Worm (Caenorhabditis elegans) whole organism, L1 larva: Measurements from ENCODE around the gene W01A11.7.

Source experiments
- C04F5.9 ChIP-seq: sonication (generic microtip); optimal IDR thresholded peaks from 2 replicates; lab custom pipeline; 2016; ENCODE audit warnings: missing genetic modification characterization, missing compliant biosample characterization
- C16A3.4 ChIP-seq: fragments of 150-350 bp; optimal IDR thresholded peaks from 2 replicates; lab custom pipeline; 2014; ENCODE audit warnings: missing biosample characterization, missing genetic modification characterization
- aha-1 ChIP-seq: fragments of 150-350 bp; optimal IDR thresholded peaks from 2 replicates; lab custom pipeline; 2014; ENCODE audit warnings: missing biosample characterization, missing genetic modification characterization
- blmp-1 ChIP-seq: fragments of 150-350 bp; optimal IDR thresholded peaks from 2 replicates; lab custom pipeline; 2014; ENCODE audit warnings: missing biosample characterization, missing genetic modification characterization
- ceh-8 ChIP-seq: fragments of 200-800 bp; sonication (Bioruptor generic); optimal IDR thresholded peaks from 2 replicates; lab custom pipeline; 2018; ENCODE audit warnings: mild to moderate bottlenecking, missing genetic modification characterization, moderate library complexity, missing compliant biosample characterization
- dpl-1 ChIP-seq, 3 experiments: fragments of 150-350 bp in 2 of 3; sonication (generic microtip) in 1 of 3; optimal IDR thresholded peaks; 2 replicates each; lab custom pipeline; 2014 to 2017; ENCODE audit warnings: missing biosample characterization in 3 of 3, missing genetic modification characterization in 3 of 3, missing genetic modification reagents in 3 of 3
- egl-27 ChIP-seq, 2 experiments: fragments of 150-350 bp in 1 of 2; sonication (generic microtip); optimal IDR thresholded peaks; 3 replicates each; lab custom pipeline; 2017 to 2018; ENCODE audit warnings: missing biosample characterization in 2 of 2, missing genetic modification characterization in 2 of 2, missing genetic modification reagents in 2 of 2
- fkh-4 ChIP-seq: sonication (generic microtip); optimal IDR thresholded peaks from 2 replicates; lab custom pipeline; 2016; ENCODE audit warnings: missing compliant biosample characterization, missing genetic modification characterization, borderline replicate concordance
- fos-1 ChIP-seq: fragments of 150-350 bp; optimal IDR thresholded peaks from 2 replicates; lab custom pipeline; 2014; ENCODE audit warnings: missing biosample characterization, missing genetic modification characterization
- grh-1 ChIP-seq: fragments of 200-800 bp; sonication (Bioruptor generic); IDR thresholded peaks from 2 replicates; pipeline ENCODE4 v1.3.6; 2022; ENCODE audit warnings: missing genetic modification reagents, missing genetic modification characterization, missing compliant biosample characterization
- hlh-17 ChIP-seq: fragments of 200-800 bp; sonication (Bioruptor generic); optimal IDR thresholded peaks from 2 replicates; lab custom pipeline; 2018; ENCODE audit warnings: missing genetic modification characterization, mild to moderate bottlenecking, missing compliant biosample characterization, moderate library complexity, borderline replicate concordance
- hlh-4 ChIP-seq: sonication (generic microtip); optimal IDR thresholded peaks from 2 replicates; lab custom pipeline; 2016; ENCODE audit warnings: mild to moderate bottlenecking, missing genetic modification characterization, missing compliant biosample characterization
- hpl-2 ChIP-seq: fragments of 150-350 bp; optimal IDR thresholded peaks from 2 replicates; lab custom pipeline; 2014; ENCODE audit warnings: missing biosample characterization, missing genetic modification reagents, missing genetic modification characterization
- lin-14 ChIP-seq: fragments of 200-800 bp; sonication (Bioruptor generic); optimal IDR thresholded peaks from 2 replicates; lab custom pipeline; 2018; ENCODE audit warnings: mild to moderate bottlenecking, missing genetic modification characterization, moderate library complexity, missing compliant biosample characterization
- mdl-1 ChIP-seq, 2 experiments: fragments of 150-350 bp; optimal IDR thresholded peaks; 2 replicates each; lab custom pipeline; 2014 to 2017; ENCODE audit warnings: missing biosample characterization in 2 of 2, missing genetic modification characterization in 2 of 2, inconsistent platforms in 1 of 2
- nhr-12 ChIP-seq: sonication (generic microtip); optimal IDR thresholded peaks from 2 replicates; lab custom pipeline; 2017; ENCODE audit warnings: missing biosample characterization, missing genetic modification characterization
- nhr-19 ChIP-seq: fragments of 200-800 bp; sonication (Bioruptor generic); conservative IDR thresholded peaks from 2 replicates; pipeline ENCODE4 v1.3.6; 2022; ENCODE audit warnings: missing genetic modification characterization, missing compliant biosample characterization
- nhr-20 ChIP-seq: sonication (generic microtip); optimal IDR thresholded peaks from 2 replicates; lab custom pipeline; 2016; ENCODE audit warnings: mild to moderate bottlenecking, missing genetic modification characterization, missing compliant biosample characterization
- nhr-237 ChIP-seq: fragments of 150-350 bp; optimal IDR thresholded peaks from 2 replicates; lab custom pipeline; 2014; ENCODE audit warnings: missing biosample characterization, missing genetic modification characterization
- nhr-47 ChIP-seq: sonication (generic microtip); optimal IDR thresholded peaks from 2 replicates; lab custom pipeline; 2016; ENCODE audit warnings: mild to moderate bottlenecking, missing genetic modification characterization, moderate library complexity, missing compliant biosample characterization
- nhr-76 ChIP-seq: sonication (generic microtip); optimal IDR thresholded peaks from 2 replicates; lab custom pipeline; 2017; ENCODE audit warnings: missing biosample characterization, missing genetic modification characterization
- nhr-77 ChIP-seq: fragments of 150-350 bp; optimal IDR thresholded peaks from 2 replicates; lab custom pipeline; 2014; ENCODE audit warnings: missing biosample characterization, missing genetic modification characterization
- nhr-84 ChIP-seq: sonication (generic microtip); optimal IDR thresholded peaks from 2 replicates; lab custom pipeline; 2017; ENCODE audit warnings: missing biosample characterization, missing genetic modification characterization
- nhr-85 ChIP-seq: sonication (generic microtip); peaks from one replicate; lab custom pipeline; 2016; ENCODE audit warnings: missing genetic modification characterization, inconsistent platforms, missing compliant biosample characterization
- nhr-90 ChIP-seq: sonication (generic microtip); optimal IDR thresholded peaks from 2 replicates; lab custom pipeline; 2016; ENCODE audit warnings: mild to moderate bottlenecking, missing genetic modification characterization, missing compliant biosample characterization; ENCODE audit not compliant: poor library complexity
- pax-3 ChIP-seq: fragments of 200-800 bp; sonication (Bioruptor generic); optimal IDR thresholded peaks from 2 replicates; lab custom pipeline; 2018; ENCODE audit warnings: mild to moderate bottlenecking, missing genetic modification characterization, moderate library complexity, missing compliant biosample characterization
- rnt-1 ChIP-seq: sonication (generic microtip); optimal IDR thresholded peaks from 2 replicates; lab custom pipeline; 2016; ENCODE audit warnings: mild to moderate bottlenecking, missing genetic modification characterization, moderate library complexity, missing compliant biosample characterization
- skn-1 ChIP-seq: fragments of 150-350 bp; optimal IDR thresholded peaks from 2 replicates; lab custom pipeline; 2014; ENCODE audit warnings: missing biosample characterization, missing genetic modification characterization
- tbx-2 ChIP-seq: sonication (generic microtip); optimal IDR thresholded peaks from 2 replicates; lab custom pipeline; 2016; ENCODE audit warnings: missing genetic modification characterization, missing compliant biosample characterization
- tlp-1 ChIP-seq: fragments of 150-350 bp; optimal IDR thresholded peaks from 2 replicates; lab custom pipeline; 2014; ENCODE audit warnings: missing biosample characterization, missing genetic modification characterization
- unc-62 ChIP-seq: fragments of 150-350 bp; optimal IDR thresholded peaks from 2 replicates; lab custom pipeline; 2014; ENCODE audit warnings: missing biosample characterization, missing genetic modification reagents, missing genetic modification characterization
- zag-1 ChIP-seq: fragments of 150-350 bp; optimal IDR thresholded peaks from 2 replicates; lab custom pipeline; 2014; ENCODE audit warnings: missing biosample characterization, missing genetic modification characterization
- ztf-4 ChIP-seq: fragments of 150-350 bp; optimal IDR thresholded peaks from 2 replicates; lab custom pipeline; 2014; ENCODE audit warnings: missing biosample characterization, missing genetic modification characterization

The W01A11.7 gene

ce11 chrV:6498903-6499302 lies 6.3 kb downstream of the W01A11.7 start, which contains the start of gene W01A11.1:
W01A11.1 (plus strand) TSS chrV:6499224.
- no peak for TF ChIP-seq nhr-20
- TF ChIP-seq pax-3 (tag; lab: Kevin White, UChicago) = no peak
- TF ChIP-seq aha-1 (tag; lab: Kevin White, UChicago) = no peak
- TF ChIP-seq mdl-1 (tag; optimal IDR thresholded peaks at IDR 0.05; lab: Kevin White, UChicago) = no peak
- no peak for TF ChIP-seq tbx-2
- TF ChIP-seq nhr-237 (tag; lab: Kevin White, UChicago) = no peak
- no peak for TF ChIP-seq tlp-1 (tag; lab: Kevin White, UChicago)
- TF ChIP-seq nhr-90 (tag; lab: Kevin White, UChicago) = no peak
- TF ChIP-seq skn-1 (tag; lab: Kevin White, UChicago) = no peak
- TF ChIP-seq fos-1 = no peak
- TF ChIP-seq ceh-8 (GFP tag; lab: Kevin White, UChicago) = no peak
- TF ChIP-seq unc-62 (GFP tag; lab: Kevin White, UChicago) = no peak
- no peak for TF ChIP-seq dpl-1 (GFP tag; optimal IDR thresholded peaks at IDR 0.05; lab: Kevin White, UChicago)
- no peak for TF ChIP-seq zag-1 (tag; lab: Kevin White, UChicago)
- TF ChIP-seq, all 84 proteins: peak for 0

- no peak for TF ChIP-seq aha-1 (tag; lab: Kevin White, UChicago)
- TF ChIP-seq lin-14 (GFP tag; lab: Kevin White, UChicago) = peak; percentile 11
Observed at ce11 chrV:6498441-6498840, 6.7 kb downstream of the W01A11.7 start.

ce11 chrV:6496611-6497158 lies 8.5 kb downstream of the W01A11.7 start, which contains the start of gene dgtr-1:
dgtr-1 (plus strand) TSS chrV:6497108.
- TF ChIP-seq nhr-84 = no peak
- no peak for TF ChIP-seq egl-27 (tag; optimal IDR thresholded peaks at IDR 0.05; lab: Kevin White, UChicago)
- TF ChIP-seq nhr-20 = no peak
- no peak for TF ChIP-seq nhr-47
- TF ChIP-seq ztf-4 = no peak
- TF ChIP-seq hpl-2 (GFP tag; lab: Kevin White, UChicago) = no peak
- TF ChIP-seq rnt-1 = no peak
- no peak for TF ChIP-seq nhr-77
- TF ChIP-seq nhr-12 (tag; lab: Kevin White, UChicago) = no peak
- no peak for TF ChIP-seq C16A3.4
- TF ChIP-seq tbx-2 = no peak
- no peak for TF ChIP-seq hlh-4 (tag; lab: Kevin White, UChicago)
- no peak for TF ChIP-seq nhr-19
- TF ChIP-seq hlh-17 (GFP tag; lab: Kevin White, UChicago) = no peak
- TF ChIP-seq fkh-4 (tag; lab: Kevin White, UChicago) = no peak
- TF ChIP-seq, all 84 proteins: peak for 0

ce11 chrV:6495353-6495752 lies 9.8 kb downstream of the W01A11.7 start:
- TF ChIP-seq C04F5.9 (tag; lab: Kevin White, UChicago) (no peak), blmp-1 (tag; lab: Kevin White, UChicago) (peak; percentile 94), fos-1 (no peak)
- TF ChIP-seq, all 84 proteins: peak for 1

- TF ChIP-seq nhr-85 (peak; percentile 65), nhr-76 (tag; lab: Kevin White, UChicago) (no peak), nhr-47 (no peak), aha-1 (tag; lab: Kevin White, UChicago) (no peak), grh-1 (GFP tag; lab: Robert Waterston, UW) (no peak)
- TF ChIP-seq, all 84 proteins: peak for 1
Observed at ce11 chrV:6493821-6494220, 11.4 kb downstream of the W01A11.7 start, which contains the start of gene cpt-6. cpt-6 (minus strand) TSS chrV:6493921.
